Fruit fly (Drosophila melanogaster): ENCODE data around the gene mrt.

dm6 chr3R:27238438-27239301 is 43.8 kb downstream of the mrt start, which contains the start of the genes CG31064 and PolA2:
- TF ChIP-seq Dp (GFP tag; optimal IDR thresholded peaks at IDR 0.05) (peak; percentile 89), Kr (GFP tag; optimal IDR thresholded peaks at IDR 0.05) (no peak), CG1233 (GFP tag; optimal IDR thresholded peaks at IDR 0.05) (no peak), NC2α (GFP tag; optimal IDR thresholded peaks at IDR 0.05) (no peak), CG10321 (GFP tag; IDR thresholded peaks at IDR 0.05) (no peak), CG13894 (tag; optimal IDR thresholded peaks at IDR 0.05) (no peak), dati (GFP tag; IDR thresholded peaks at IDR 0.05) (no peak)
